Worm (Caenorhabditis elegans) whole organism, L4 larva: ENCODE data around the gene B0361.14.
A peak's percentile ranks its signal among the peaks of the same experiment; 100 is the strongest.

ENCODE experiments used
- D1046.2 ChIP-seq: fragments of 200-800 bp; sonication (Bioruptor generic); IDR thresholded peaks from 2 replicates; pipeline ENCODE4 v1.3.6; 2022; ENCODE audit warnings: missing genetic modification characterization, missing compliant biosample characterization
- F44E2.7 ChIP-seq: fragments of 200-800 bp; sonication (Bioruptor generic); IDR thresholded peaks from 2 replicates; pipeline ENCODE4 v2.1.2; 2022; ENCODE audit warnings: missing genetic modification characterization, missing compliant biosample characterization
- R02D3.7 ChIP-seq: fragments of 150-350 bp; sonication (generic microtip); optimal IDR thresholded peaks from 3 replicates; lab custom pipeline; 2014; ENCODE audit warnings: missing biosample characterization, missing genetic modification characterization
- T20F7.1 ChIP-seq: fragments of 200-800 bp; sonication (Bioruptor generic); optimal IDR thresholded peaks from 2 replicates; lab custom pipeline; 2018; ENCODE audit warnings: mild to moderate bottlenecking, missing genetic modification characterization, missing compliant biosample characterization
- Y5F2A.4 ChIP-seq: fragments of 200-800 bp; sonication (Bioruptor generic); optimal IDR thresholded peaks from 2 replicates; lab custom pipeline; 2018; ENCODE audit warnings: mild to moderate bottlenecking, missing genetic modification characterization, missing compliant biosample characterization
- aha-1 ChIP-seq: fragments of 150-350 bp; peaks from one replicate; lab custom pipeline; 2014; ENCODE audit warnings: missing biosample characterization, missing genetic modification characterization
- ama-1 ChIP-seq: fragments of 150-350 bp; optimal IDR thresholded peaks from 2 replicates; lab custom pipeline; 2014; ENCODE audit warnings: inconsistent platforms, mixed read lengths
- attf-4 ChIP-seq: sonication (generic microtip); optimal IDR thresholded peaks from 3 replicates; lab custom pipeline; 2017; ENCODE audit warnings: missing biosample characterization, missing genetic modification characterization
- ceh-20 ChIP-seq: fragments of 200-800 bp; sonication (Bioruptor generic); IDR thresholded peaks from 2 replicates; pipeline ENCODE4 v1.3.6; 2022; ENCODE audit warnings: missing genetic modification reagents, missing genetic modification characterization, missing compliant biosample characterization
- ceh-82 ChIP-seq: sonication (generic microtip); optimal IDR thresholded peaks from 2 replicates; lab custom pipeline; 2017; ENCODE audit warnings: missing biosample characterization, missing genetic modification characterization
- ces-1 ChIP-seq: fragments of 150-350 bp; sonication (generic microtip); optimal IDR thresholded peaks from 4 replicates; lab custom pipeline; 2014; ENCODE audit warnings: missing biosample characterization, missing genetic modification reagents, missing genetic modification characterization
- ctbp-1 ChIP-seq: fragments of 200-800 bp; sonication (Bioruptor generic); IDR thresholded peaks from 2 replicates; pipeline ENCODE4 v1.3.6; 2022; ENCODE audit warnings: missing genetic modification reagents, missing genetic modification characterization, missing compliant biosample characterization
- daf-16 ChIP-seq, 3 experiments: sonication (generic microtip); optimal IDR thresholded peaks; 2 replicates each; lab custom pipeline; 2016 to 2017; ENCODE audit warnings: missing genetic modification characterization in 3 of 3, missing genetic modification reagents in 3 of 3, mild to moderate bottlenecking in 2 of 3, missing compliant biosample characterization in 2 of 3, missing biosample characterization in 1 of 3, moderate library complexity in 1 of 3
- dmd-6 ChIP-seq: fragments of 200-800 bp; sonication (Bioruptor generic); IDR thresholded peaks from 2 replicates; pipeline ENCODE4 v1.3.6; 2022; ENCODE audit warnings: missing genetic modification reagents, missing genetic modification characterization, missing compliant biosample characterization
- dpl-1 ChIP-seq: fragments of 150-350 bp; optimal IDR thresholded peaks from 2 replicates; lab custom pipeline; 2014; ENCODE audit warnings: missing biosample characterization, missing genetic modification reagents, missing genetic modification characterization
- dve-1 ChIP-seq: sonication (generic microtip); optimal IDR thresholded peaks from 2 replicates; lab custom pipeline; 2017; ENCODE audit warnings: antibody characterized with exemption, mild to moderate bottlenecking, missing genetic modification characterization, missing compliant biosample characterization; ENCODE audit not compliant: insufficient read depth
- fkh-10 ChIP-seq: fragments of 150-350 bp; optimal IDR thresholded peaks from 2 replicates; lab custom pipeline; 2014; ENCODE audit warnings: missing biosample characterization, missing genetic modification reagents, missing genetic modification characterization
- fos-1 ChIP-seq: fragments of 150-350 bp; optimal IDR thresholded peaks from 2 replicates; lab custom pipeline; 2014; ENCODE audit warnings: missing biosample characterization, missing genetic modification characterization
- hif-1 ChIP-seq, 2 experiments: sonication (generic microtip); optimal IDR thresholded peaks; 2 replicates each; lab custom pipeline; 2016 to 2017; ENCODE audit warnings: missing compliant biosample characterization in 2 of 2, missing genetic modification characterization in 2 of 2, missing genetic modification reagents in 2 of 2, missing genotype in 2 of 2, mild to moderate bottlenecking in 1 of 2
- hlh-11 ChIP-seq: fragments of 200-800 bp; sonication (Bioruptor generic); optimal IDR thresholded peaks from 2 replicates; lab custom pipeline; 2018; ENCODE audit warnings: mild to moderate bottlenecking, missing genetic modification characterization, missing compliant biosample characterization
- hlh-30 ChIP-seq: sonication (generic microtip); optimal IDR thresholded peaks from 2 replicates; lab custom pipeline; 2017; ENCODE audit warnings: antibody characterized with exemption, mild to moderate bottlenecking, missing genetic modification characterization, missing compliant biosample characterization; ENCODE audit not compliant: insufficient read depth
- lin-13 ChIP-seq: fragments of 150-350 bp; optimal IDR thresholded peaks from 2 replicates; lab custom pipeline; 2014; ENCODE audit warnings: missing biosample characterization, missing genetic modification reagents, missing genetic modification characterization
- lir-3 ChIP-seq: sonication (generic microtip); optimal IDR thresholded peaks from 2 replicates; lab custom pipeline; 2016; ENCODE audit warnings: mild to moderate bottlenecking, missing genetic modification characterization, missing compliant biosample characterization
- lsy-2 ChIP-seq, 2 experiments: fragments of 150-350 bp in 1 of 2; sonication (generic microtip) in 1 of 2; optimal IDR thresholded peaks; 2 replicates each; lab custom pipeline; 2014 to 2017; ENCODE audit warnings: missing biosample characterization in 2 of 2, missing genetic modification characterization in 2 of 2
- madf-5 ChIP-seq, 2 experiments: fragments of 200-800 bp; sonication (Bioruptor generic); IDR thresholded peaks; 2 replicates each; pipeline ENCODE4 v1.3.6; 2022; ENCODE audit warnings: missing compliant biosample characterization in 2 of 2, missing genetic modification characterization in 2 of 2
- mdt-29 ChIP-seq: fragments of 200-800 bp; sonication (Bioruptor generic); IDR thresholded peaks from 2 replicates; pipeline ENCODE4 v1.3.6; 2022; ENCODE audit warnings: missing genetic modification reagents, missing genetic modification characterization, missing compliant biosample characterization
- nhr-10 ChIP-seq: fragments of 150-350 bp; optimal IDR thresholded peaks from 2 replicates; lab custom pipeline; 2014; ENCODE audit warnings: missing biosample characterization, missing genetic modification characterization
- nhr-11 ChIP-seq: fragments of 150-350 bp; optimal IDR thresholded peaks from 2 replicates; lab custom pipeline; 2014; ENCODE audit warnings: missing biosample characterization, missing genetic modification characterization
- nhr-111 ChIP-seq: fragments of 200-800 bp; sonication (Bioruptor generic); optimal IDR thresholded peaks from 2 replicates; lab custom pipeline; 2018; ENCODE audit warnings: mild to moderate bottlenecking, missing genetic modification characterization, missing compliant biosample characterization
- nhr-237 ChIP-seq: sonication (generic microtip); optimal IDR thresholded peaks from 2 replicates; lab custom pipeline; 2017; ENCODE audit warnings: missing biosample characterization, missing genetic modification characterization
- nhr-25 ChIP-seq: sonication (generic microtip); optimal IDR thresholded peaks from 2 replicates; lab custom pipeline; 2017; ENCODE audit warnings: missing genetic modification characterization, mild to moderate bottlenecking, missing compliant biosample characterization, antibody characterized with exemption, moderate library complexity, borderline replicate concordance; ENCODE audit not compliant: insufficient read depth
- nhr-28 ChIP-seq: fragments of 150-350 bp; optimal IDR thresholded peaks from 2 replicates; lab custom pipeline; 2014; ENCODE audit warnings: missing biosample characterization, missing genetic modification characterization
- nhr-41 ChIP-seq: fragments of 200-800 bp; sonication (Bioruptor generic); IDR thresholded peaks from 2 replicates; pipeline ENCODE4 v1.3.6; 2022; ENCODE audit warnings: missing genetic modification reagents, missing genetic modification characterization, missing compliant biosample characterization
- nhr-42 ChIP-seq: fragments of 200-800 bp; sonication (Bioruptor generic); IDR thresholded peaks from 2 replicates; pipeline ENCODE4 v1.3.6; 2022; ENCODE audit warnings: missing genetic modification characterization, missing compliant biosample characterization
- nhr-76 ChIP-seq: fragments of 150-350 bp; optimal IDR thresholded peaks from 2 replicates; lab custom pipeline; 2014; ENCODE audit warnings: missing biosample characterization, missing genetic modification characterization
- nhr-77 ChIP-seq: fragments of 150-350 bp; optimal IDR thresholded peaks from 2 replicates; lab custom pipeline; 2014; ENCODE audit warnings: missing biosample characterization, missing genetic modification characterization
- pha-4 ChIP-seq, 2 experiments: fragments of 150-350 bp in 1 of 2; fragments of 200-800 bp in 1 of 2; sonication (Bioruptor generic) in 1 of 2; IDR thresholded peaks in 1 of 2; optimal IDR thresholded peaks in 1 of 2; 2 replicates each; pipeline versions ENCODE4 v1.3.6 to Lab custom; 2014 to 2022; ENCODE audit warnings: missing genetic modification characterization in 2 of 2, missing genetic modification reagents in 2 of 2, missing biosample characterization in 1 of 2, missing compliant biosample characterization in 1 of 2
- pqm-1 ChIP-seq: sonication (generic microtip); optimal IDR thresholded peaks from 2 replicates; lab custom pipeline; 2017; ENCODE audit warnings: missing biosample characterization, missing genetic modification characterization
- spr-1 ChIP-seq: sonication (generic microtip); optimal IDR thresholded peaks from 2 replicates; lab custom pipeline; 2016; ENCODE audit warnings: mild to moderate bottlenecking, missing genetic modification characterization, missing compliant biosample characterization
- tag-97 ChIP-seq: fragments of 200-800 bp; sonication (Bioruptor generic); IDR thresholded peaks from 2 replicates; pipeline ENCODE4 v1.3.6; 2022; ENCODE audit warnings: missing genetic modification characterization, missing compliant biosample characterization
- unc-39 ChIP-seq: sonication (generic microtip); optimal IDR thresholded peaks from 2 replicates; lab custom pipeline; 2017; ENCODE audit warnings: missing biosample characterization, missing genetic modification characterization
- unc-62 ChIP-seq, 3 experiments: fragments of 150-350 bp in 1 of 3; sonication (generic microtip); optimal IDR thresholded peaks in 2 of 3; peaks in 1 of 3; 1 replicate in 1 of 3; 2 replicates in 2 of 3; lab custom pipeline; 2014 to 2017; ENCODE audit warnings: missing biosample characterization in 3 of 3, missing genetic modification characterization in 3 of 3, missing genetic modification reagents in 3 of 3, missing genotype in 1 of 3
- vab-7 ChIP-seq: fragments of 200-800 bp; sonication (Bioruptor generic); IDR thresholded peaks from 2 replicates; pipeline ENCODE4 v1.3.6; 2022; ENCODE audit warnings: missing genetic modification reagents, missing genetic modification characterization, missing compliant biosample characterization
- zfp-3 ChIP-seq: fragments of 200-800 bp; sonication (Bioruptor generic); conservative IDR thresholded peaks from 2 replicates; pipeline ENCODE4 v1.3.6; 2022; ENCODE audit warnings: missing genetic modification reagents, missing genetic modification characterization, missing compliant biosample characterization
- zip-11 ChIP-seq: fragments of 200-800 bp; sonication (Bioruptor generic); IDR thresholded peaks from 2 replicates; pipeline ENCODE4 v1.3.6; 2022; ENCODE audit warnings: missing genetic modification characterization, missing compliant biosample characterization
- zip-2 ChIP-seq: fragments of 150-350 bp; optimal IDR thresholded peaks from 2 replicates; lab custom pipeline; 2014; ENCODE audit warnings: missing biosample characterization, missing genetic modification characterization

B0361.14 gene

ce11 chrIII:7322018-7322417, 22.7 kb upstream of the B0361.14 start:
- no peak for TF ChIP-seq pha-4 (GFP tag; IDR thresholded peaks at IDR 0.05; lab: Robert Waterston, UW)
- TF ChIP-seq pha-4 (tag; optimal IDR thresholded peaks at IDR 0.05; lab: Kevin White, UChicago): peak; percentile 20
- TF ChIP-seq aha-1 (tag; lab: Kevin White, UChicago): peak; percentile 57
- TF ChIP-seq dve-1 (tag; lab: Kevin White, UChicago): peak; percentile 58
- TF ChIP-seq hlh-30 (tag; lab: Kevin White, UChicago): peak; percentile 66
- TF ChIP-seq Y5F2A.4 (GFP tag; lab: Kevin White, UChicago): no peak
- no peak for TF ChIP-seq D1046.2
- no peak for TF ChIP-seq tag-97
- no peak for TF ChIP-seq nhr-10 (tag; lab: Kevin White, UChicago)
- peak; percentile 12 for TF ChIP-seq hlh-11 (tag; lab: Kevin White, UChicago)
- TF ChIP-seq unc-62 (GFP tag; optimal IDR thresholded peaks at IDR 0.05 in 1 of 2; lab: Kevin White, UChicago): peak in 1 of 2 experiments; percentile 62
- no peak for TF ChIP-seq unc-62 (tag; optimal IDR thresholded peaks at IDR 0.05; lab: Kevin White, UChicago)
- no peak for TF ChIP-seq vab-7 (GFP tag; lab: Robert Waterston, UW)
- no peak for TF ChIP-seq daf-16 (GFP tag; optimal IDR thresholded peaks at IDR 0.05; lab: Kevin White, UChicago)
- TF ChIP-seq daf-16 (tag; optimal IDR thresholded peaks at IDR 0.05; lab: Kevin White, UChicago): peak; percentile 73
- no peak for TF ChIP-seq mdt-29 (GFP tag; lab: Robert Waterston, UW)
- TF ChIP-seq lir-3 (tag; lab: Kevin White, UChicago): no peak
- peak; percentile 35 for TF ChIP-seq nhr-28 (tag; lab: Kevin White, UChicago)

ce11 chrIII:7319390-7319789, 20.1 kb upstream of the B0361.14 start, which contains the start of gene F56C9.8:
Gene F56C9.8 (minus strand): TSS chrIII:7319509.
- TF ChIP-seq ceh-20 (GFP tag; lab: Robert Waterston, UW) (no peak), zip-2 (tag; lab: Kevin White, UChicago) (no peak), nhr-237 (tag; lab: Kevin White, UChicago) (no peak), daf-16 (GFP tag; optimal IDR thresholded peaks at IDR 0.05; lab: Kevin White, UChicago) (no peak), daf-16 (tag; optimal IDR thresholded peaks at IDR 0.05; lab: Kevin White, UChicago) (peak; percentile 56), ceh-82 (tag; lab: Kevin White, UChicago) (no peak), T20F7.1 (GFP tag; lab: Kevin White, UChicago) (no peak), unc-39 (tag; lab: Kevin White, UChicago) (no peak), lin-13 (GFP tag; lab: Kevin White, UChicago) (no peak), fkh-10 (GFP tag; lab: Kevin White, UChicago) (no peak), nhr-11 (tag; lab: Kevin White, UChicago) (no peak), spr-1 (tag; lab: Kevin White, UChicago) (no peak), hlh-11 (tag; lab: Kevin White, UChicago) (peak; percentile 8), R02D3.7 (no peak), pqm-1 (peak; percentile 26), F44E2.7 (GFP tag; lab: Robert Waterston, UW) (no peak), attf-4 (no peak), dpl-1 (GFP tag; lab: Kevin White, UChicago) (no peak), ces-1 (GFP tag; lab: Kevin White, UChicago) (no peak), nhr-76 (no peak), fos-1 (tag; lab: Kevin White, UChicago) (no peak)

ce11 chrIII:7317354-7317753, 18.0 kb upstream of the B0361.14 start:
- TF ChIP-seq pqm-1 (peak; percentile 69), nhr-77 (tag; lab: Kevin White, UChicago) (no peak), dmd-6 (GFP tag; lab: Robert Waterston, UW) (no peak), ctbp-1 (GFP tag; lab: Robert Waterston, UW) (no peak), nhr-41 (GFP tag; lab: Robert Waterston, UW) (no peak), zip-11 (GFP tag; lab: Robert Waterston, UW) (no peak), ama-1 (lab: Kevin White, UChicago) (no peak), nhr-25 (tag; lab: Kevin White, UChicago) (no peak), madf-5 (GFP tag; IDR thresholded peaks at IDR 0.05; lab: Robert Waterston, UW) (no peak), unc-62 (GFP tag; optimal IDR thresholded peaks at IDR 0.05 in 1 of 2; lab: Kevin White, UChicago) (peak in 1 of 2 experiments; percentile 53), unc-62 (tag; optimal IDR thresholded peaks at IDR 0.05; lab: Kevin White, UChicago) (no peak), daf-16 (GFP tag; optimal IDR thresholded peaks at IDR 0.05; lab: Kevin White, UChicago) (no peak), daf-16 (tag; optimal IDR thresholded peaks at IDR 0.05; lab: Kevin White, UChicago) (peak; percentile 45), hif-1 (tag; optimal IDR thresholded peaks at IDR 0.05; lab: Kevin White, UChicago) (no peak), zfp-3 (GFP tag; lab: Robert Waterston, UW) (no peak), lsy-2 (tag; optimal IDR thresholded peaks at IDR 0.05; lab: Kevin White, UChicago) (peak in 1 of 2 experiments; percentile 15), nhr-111 (GFP tag; lab: Kevin White, UChicago) (no peak), nhr-42 (GFP tag; lab: Robert Waterston, UW) (no peak), hlh-11 (tag; lab: Kevin White, UChicago) (peak; percentile 20), vab-7 (GFP tag; lab: Robert Waterston, UW) (no peak), R02D3.7 (no peak), hlh-30 (tag; lab: Kevin White, UChicago) (peak; percentile 23)
